Fruit fly (Drosophila melanogaster): Measurements from ENCODE around the gene PolG1.

PolG1 gene

DNA sequence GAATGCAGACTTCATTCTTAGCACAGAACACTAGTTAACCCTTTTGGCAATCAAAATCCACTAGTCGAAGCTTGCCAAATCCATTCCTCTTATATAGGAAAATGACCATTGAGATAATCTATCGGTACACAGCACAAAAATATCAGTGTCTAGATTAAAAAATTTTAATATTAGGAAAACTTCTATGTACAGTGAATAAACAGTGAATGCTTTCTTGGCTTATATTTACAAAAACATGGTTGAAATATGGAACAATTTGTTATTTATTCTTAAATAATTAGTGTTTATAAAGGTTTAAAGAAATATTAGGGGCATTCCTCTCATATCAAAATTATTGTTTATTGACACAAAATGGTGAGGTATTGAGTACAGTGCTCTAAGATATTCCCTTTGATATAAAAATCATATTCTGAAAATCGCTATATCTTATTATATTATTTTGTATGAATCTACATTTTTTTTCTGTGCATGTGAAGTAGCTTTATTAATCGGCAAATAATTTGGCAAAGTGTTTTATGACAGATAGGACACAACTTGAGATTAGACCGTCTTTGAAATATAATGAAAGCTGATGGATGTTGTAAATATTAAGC, 16.2 kb upstream of the PolG1 start, which contains the start of gene CG33306 (continued):
- TF ChIP-seq CG30020 (tag; optimal IDR thresholded peaks at IDR 0.05) (no peak), CG18599 (GFP tag; optimal IDR thresholded peaks at IDR 0.05) (peak; percentile 37), da (GFP tag; optimal IDR thresholded peaks at IDR 0.05) (no peak), gem (tag; optimal IDR thresholded peaks at IDR 0.05) (peak; percentile 54), Nf-YA (GFP tag; IDR thresholded peaks at IDR 0.05) (no peak), CG32532 (GFP tag; IDR thresholded peaks at IDR 0.05) (no peak), pho (GFP tag; optimal IDR thresholded peaks at IDR 0.05) (no peak), CG7839 (tag; optimal IDR thresholded peaks at IDR 0.05) (peak; percentile 23), Fer3 (tag; optimal IDR thresholded peaks at IDR 0.05) (peak; percentile 21), Elba2 (GFP tag; optimal IDR thresholded peaks at IDR 0.05) (no peak), Dek (tag; optimal IDR thresholded peaks at IDR 0.05) (no peak), CG31388 (GFP tag; optimal IDR thresholded peaks at IDR 0.05) (no peak), zf30C (GFP tag; optimal IDR thresholded peaks at IDR 0.05) (no peak), cwo (GFP tag; optimal IDR thresholded peaks at IDR 0.05) (peak; percentile 3), PHDP (tag; optimal IDR thresholded peaks at IDR 0.05) (peak; percentile 7), fd102C (GFP tag; optimal IDR thresholded peaks at IDR 0.05) (no peak), CG11085 (GFP tag; IDR thresholded peaks at IDR 0.05) (no peak), CG12391 (tag; optimal IDR thresholded peaks at IDR 0.05) (peak; percentile 24), CG16815 (GFP tag; optimal IDR thresholded peaks at IDR 0.05) (no peak), CG2678 (tag; optimal IDR thresholded peaks at IDR 0.05) (peak; percentile 51)

- TF ChIP-seq HmgZ (tag; optimal IDR thresholded peaks at IDR 0.05) (no peak), pan (optimal IDR thresholded peaks at IDR 0.05) (no peak), pan (GFP tag; optimal IDR thresholded peaks at IDR 0.05 in 1 of 2, IDR thresholded peaks at IDR 0.05 in 1 of 2) (no peak), CG30403 (GFP tag; optimal IDR thresholded peaks at IDR 0.05) (no peak), Lim3 (GFP tag; IDR thresholded peaks at IDR 0.05) (no peak), sug (tag; optimal IDR thresholded peaks at IDR 0.05) (peak; percentile 75), CG7372 (GFP tag; IDR thresholded peaks at IDR 0.05) (no peak), ems (GFP tag; optimal IDR thresholded peaks at IDR 0.05) (no peak), CG8924 (tag; optimal IDR thresholded peaks at IDR 0.05) (no peak), exex (tag; optimal IDR thresholded peaks at IDR 0.05) (peak; percentile 86), CG6813 (GFP tag; optimal IDR thresholded peaks at IDR 0.05) (no peak), Chrac-16 (GFP tag; optimal IDR thresholded peaks at IDR 0.05) (no peak), gfzf (GFP tag; optimal IDR thresholded peaks at IDR 0.05) (no peak), sisA (GFP tag; IDR thresholded peaks at IDR 0.05) (no peak), NFAT (GFP tag; IDR thresholded peaks at IDR 0.05) (no peak), CG3281 (GFP tag; optimal IDR thresholded peaks at IDR 0.05) (no peak), CG4424 (GFP tag; optimal IDR thresholded peaks at IDR 0.05) (no peak), Ravus (GFP tag; IDR thresholded peaks at IDR 0.05) (no peak), cwo (GFP tag; optimal IDR thresholded peaks at IDR 0.05) (peak; percentile 45), CG6791 (GFP tag; IDR thresholded peaks at IDR 0.05; ENCODE audit: partially characterized antibody) (no peak), pum (GFP tag; optimal IDR thresholded peaks at IDR 0.05) (no peak)
These were observed 15.0 kb upstream of the PolG1 start for dm6 chr2L:13842572-13842971.

Data from whole organism, embryonic.